Fruit fly (Drosophila melanogaster): Measurements from ENCODE around the gene Zyx.

- no peak for TF ChIP-seq Hr39 (GFP tag; optimal IDR thresholded peaks at IDR 0.05)
- no peak for TF ChIP-seq CG7368 (GFP tag; optimal IDR thresholded peaks at IDR 0.05)
- no peak for TF ChIP-seq CG32006 (GFP tag; optimal IDR thresholded peaks at IDR 0.05)
- TF ChIP-seq CG8319 (GFP tag; optimal IDR thresholded peaks at IDR 0.05), result no peak
- no peak for TF ChIP-seq CG11902 (GFP tag; optimal IDR thresholded peaks at IDR 0.05)
- TF ChIP-seq Hr38 (GFP tag; optimal IDR thresholded peaks at IDR 0.05), result no peak
- TF ChIP-seq acj6 (GFP tag; optimal IDR thresholded peaks at IDR 0.05), result peak; percentile 26
- no peak for TF ChIP-seq Ets21C (GFP tag; optimal IDR thresholded peaks at IDR 0.05)
- TF ChIP-seq Sox14 (GFP tag; optimal IDR thresholded peaks at IDR 0.05), result no peak
- TF ChIP-seq topi (GFP tag; optimal IDR thresholded peaks at IDR 0.05), result no peak
- peak; percentile 27 for TF ChIP-seq Ets96B (tag; optimal IDR thresholded peaks at IDR 0.05)
- no peak for TF ChIP-seq CG11762 (GFP tag; optimal IDR thresholded peaks at IDR 0.05; ENCODE audit: insufficient read depth)
Observed at dm6 chr4:1064219-1064618, 582 bp downstream of the Zyx start.

All from whole organism, prepupa.